Worm (Caenorhabditis elegans): ENCODE results near the gene lmp-2.

DNA sequence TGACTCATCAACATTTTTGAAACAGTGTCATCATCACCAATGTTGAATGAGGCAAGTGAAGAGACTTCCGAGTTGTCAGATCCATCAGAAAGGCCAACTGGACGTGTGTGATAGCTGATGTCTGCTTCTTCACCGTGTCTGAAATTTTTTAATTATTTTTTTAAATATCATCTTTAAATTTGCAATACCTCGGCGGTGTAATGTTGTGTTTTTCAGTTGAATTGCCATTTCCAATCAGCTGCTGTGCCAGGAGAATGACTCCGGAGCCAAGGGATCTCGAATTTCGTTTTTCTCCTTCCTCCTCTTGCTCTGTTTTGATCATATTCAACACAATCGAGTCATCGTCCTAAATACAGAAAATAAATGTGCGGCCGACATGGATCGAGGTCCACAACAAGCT, 40.4 kb upstream of the lmp-2 start:
- no peak for TF ChIP-seq nhr-28 (tag; optimal IDR thresholded peaks at IDR 0.05)
- TF ChIP-seq nhr-2 (tag; optimal IDR thresholded peaks at IDR 0.05) = no peak
- TF ChIP-seq cnd-1 (tag; optimal IDR thresholded peaks at IDR 0.05) = no peak
- no peak for TF ChIP-seq blmp-1 (tag; optimal IDR thresholded peaks at IDR 0.05)
- TF ChIP-seq ztf-11 (tag; optimal IDR thresholded peaks at IDR 0.05) = no peak
- no peak for TF ChIP-seq elt-3 (tag; optimal IDR thresholded peaks at IDR 0.05)
- no peak for TF ChIP-seq sem-2 (GFP tag; optimal IDR thresholded peaks at IDR 0.05)
- TF ChIP-seq ces-1 (GFP tag; optimal IDR thresholded peaks at IDR 0.05) = no peak
- TF ChIP-seq mep-1 (tag; optimal IDR thresholded peaks at IDR 0.05) = no peak
- no peak for TF ChIP-seq sptf-1 (tag; optimal IDR thresholded peaks at IDR 0.05)
- no peak for TF ChIP-seq snpc-4 (tag; optimal IDR thresholded peaks at IDR 0.05)

All from whole organism, mixed stage, embryonic.